Worm (Caenorhabditis elegans) whole organism, L3 larva: Measurements from ENCODE around the gene nac-3.
A peak's percentile ranks its signal among the peaks of the same experiment; 100 is the strongest.

ENCODE experiments used
- ZK546.5 ChIP-seq: sonication (generic microtip); optimal IDR thresholded peaks from 2 replicates; lab custom pipeline; 2017; ENCODE audit warnings: missing biosample characterization, missing genetic modification characterization
- ama-1 ChIP-seq: fragments of 150-350 bp; optimal IDR thresholded peaks from 2 replicates; lab custom pipeline; 2018
- elt-2 ChIP-seq: sonication (generic microtip); optimal IDR thresholded peaks from 2 replicates; lab custom pipeline; 2016; ENCODE audit warnings: missing genetic modification reagents, mild to moderate bottlenecking, missing genetic modification characterization, missing compliant biosample characterization
- nfya-1 ChIP-seq: sonication (generic microtip); optimal IDR thresholded peaks from 2 replicates; lab custom pipeline; 2017; ENCODE audit warnings: missing genetic modification characterization, mild to moderate bottlenecking, missing compliant biosample characterization, antibody characterized with exemption, moderate library complexity; ENCODE audit not compliant: insufficient read depth
- nhr-12 ChIP-seq: fragments of 150-350 bp; optimal IDR thresholded peaks from 2 replicates; lab custom pipeline; 2014; ENCODE audit warnings: missing biosample characterization, missing genetic modification characterization
- nhr-23 ChIP-seq: fragments of 150-350 bp; optimal IDR thresholded peaks from 2 replicates; lab custom pipeline; 2014; ENCODE audit warnings: missing biosample characterization, missing genetic modification reagents, missing genetic modification characterization
- nhr-76 ChIP-seq: fragments of 150-350 bp; sonication (generic microtip); optimal IDR thresholded peaks from 5 replicates; lab custom pipeline; 2014; ENCODE audit warnings: missing biosample characterization, missing genetic modification characterization
- skn-1 ChIP-seq: fragments of 150-350 bp; optimal IDR thresholded peaks from 2 replicates; lab custom pipeline; 2014; ENCODE audit warnings: missing biosample characterization, missing genetic modification characterization
- tbx-2 ChIP-seq: sonication (generic microtip); optimal IDR thresholded peaks from 2 replicates; lab custom pipeline; 2016; ENCODE audit warnings: mild to moderate bottlenecking, missing genetic modification characterization, missing compliant biosample characterization
- unc-62 ChIP-seq: fragments of 150-350 bp; sonication (generic microtip); optimal IDR thresholded peaks from 4 replicates; lab custom pipeline; 2014; ENCODE audit warnings: missing biosample characterization, missing genetic modification reagents, missing genetic modification characterization

- TF ChIP-seq elt-2, result no peak
- TF ChIP-seq ZK546.5 (tag; lab: Kevin White, UChicago), result no peak
- TF ChIP-seq ama-1 (lab: Kevin White, UChicago), result no peak
- peak; percentile 28 for TF ChIP-seq nfya-1 (tag; lab: Kevin White, UChicago)
- no peak for TF ChIP-seq nhr-23 (tag; lab: Kevin White, UChicago)
- no peak for TF ChIP-seq unc-62 (GFP tag; lab: Kevin White, UChicago)
- TF ChIP-seq nhr-12 (tag; lab: Kevin White, UChicago), result no peak
- TF ChIP-seq tbx-2, result no peak
- TF ChIP-seq nhr-76 (tag; lab: Kevin White, UChicago), result no peak
- TF ChIP-seq skn-1 (tag; lab: Kevin White, UChicago), result no peak
Measured at ce11 chrIII:10154993-10155392, 2.4 kb downstream of the nac-3 start.
